Worm (Caenorhabditis elegans): ENCODE data around the gene F31D5.6.

ce11 chrII:4211113-4211512 is 1.6 kb downstream of the F31D5.6 start, which contains the start of gene F31D5.7:
- no peak for TF ChIP-seq alr-1 (tag; optimal IDR thresholded peaks at IDR 0.05; ENCODE audit: borderline replicate concordance)
- TF ChIP-seq F16B12.6 (tag; optimal IDR thresholded peaks at IDR 0.05), result no peak
- no peak for TF ChIP-seq efl-3 (GFP tag; optimal IDR thresholded peaks at IDR 0.05)
- TF ChIP-seq aha-1 (tag; optimal IDR thresholded peaks at IDR 0.05), result no peak
- no peak for TF ChIP-seq ztf-4 (tag; optimal IDR thresholded peaks at IDR 0.05)
- no peak for TF ChIP-seq tbx-2 (tag; optimal IDR thresholded peaks at IDR 0.05)
- no peak for TF ChIP-seq fos-1 (tag; optimal IDR thresholded peaks at IDR 0.05)
- TF ChIP-seq grh-1 (GFP tag; IDR thresholded peaks at IDR 0.05), result no peak
- TF ChIP-seq C04F5.9 (tag; optimal IDR thresholded peaks at IDR 0.05), result no peak
- no peak for TF ChIP-seq unc-62 (GFP tag; optimal IDR thresholded peaks at IDR 0.05)
- TF ChIP-seq egl-27 (tag; optimal IDR thresholded peaks at IDR 0.05), result no peak
- TF ChIP-seq aly-2 (tag; optimal IDR thresholded peaks at IDR 0.05), result no peak
